Fruit fly (Drosophila melanogaster) whole organism, prepupa: Measurements from ENCODE around the gene X11L.
A peak's percentile ranks its signal among the peaks of the same experiment; 100 is the strongest.

Experiments used
- Blimp-1 ChIP-seq: fragments of 200-800 bp; sonication (Bioruptor generic); optimal IDR thresholded peaks from 3 replicates; lab custom pipeline; 2017; ENCODE audit warnings: missing biosample characterization, missing genetic modification characterization, mild to moderate bottlenecking, moderate library complexity, missing genetic modification reagents
- CG10669 ChIP-seq: fragments of 200-800 bp; sonication (Bioruptor generic); optimal IDR thresholded peaks from 3 replicates; lab custom pipeline; 2018; ENCODE audit warnings: missing biosample characterization, mild to moderate bottlenecking, missing genetic modification characterization, moderate library complexity
- CG11294 ChIP-seq: fragments of 200-800 bp; sonication (Bioruptor generic); IDR thresholded peaks from 2 replicates; pipeline ENCODE4 v1.3.6; 2022; ENCODE audit warnings: missing biosample characterization, missing genetic modification characterization
- CG11902 ChIP-seq: fragments of 200-800 bp; sonication (Bioruptor generic); optimal IDR thresholded peaks from 3 replicates; lab custom pipeline; 2016; ENCODE audit warnings: missing biosample characterization, missing genetic modification characterization
- CG15336 ChIP-seq: fragments of 200-800 bp; sonication (Bioruptor generic); IDR thresholded peaks from 2 replicates; pipeline ENCODE4 v1.3.6; 2022; ENCODE audit warnings: missing biosample characterization, missing genetic modification characterization
- CG16779 ChIP-seq: fragments of 200-800 bp; sonication (Bioruptor generic); optimal IDR thresholded peaks from 3 replicates; lab custom pipeline; 2017; ENCODE audit warnings: missing biosample characterization, mild to moderate bottlenecking, missing genetic modification characterization
- CG3032 ChIP-seq: fragments of 200-800 bp; optimal IDR thresholded peaks from 2 replicates; lab custom pipeline; 2019; ENCODE audit warnings: missing biosample characterization, mild to moderate bottlenecking, missing genetic modification characterization, moderate library complexity
- CG34406 ChIP-seq: fragments of 200-800 bp; sonication (Bioruptor generic); optimal IDR thresholded peaks from 3 replicates; lab custom pipeline; 2016; ENCODE audit warnings: missing biosample characterization, missing genetic modification characterization
- CG3919 ChIP-seq: fragments of 200-800 bp; sonication (Bioruptor generic); optimal IDR thresholded peaks from 3 replicates; lab custom pipeline; 2016; ENCODE audit warnings: missing biosample characterization, missing genetic modification characterization
- CG4318 ChIP-seq: fragments of 200-800 bp; sonication (Bioruptor generic); optimal IDR thresholded peaks from 3 replicates; lab custom pipeline; 2017; ENCODE audit warnings: missing biosample characterization, mild to moderate bottlenecking, missing genetic modification characterization
- CG6163 ChIP-seq: fragments of 200-800 bp; sonication (Bioruptor generic); IDR thresholded peaks from 3 replicates; pipeline ENCODE4 v1.3.6; 2022; ENCODE audit warnings: missing biosample characterization, missing genetic modification characterization
- CG6276 ChIP-seq: fragments of 200-800 bp; sonication (Bioruptor generic); optimal IDR thresholded peaks from 2 replicates; lab custom pipeline; 2017; ENCODE audit warnings: missing biosample characterization, mild to moderate bottlenecking, missing genetic modification characterization
- CG6792 ChIP-seq: fragments of 200-800 bp; sonication (Bioruptor generic); optimal IDR thresholded peaks from 3 replicates; lab custom pipeline; 2016; ENCODE audit warnings: missing biosample characterization, missing genetic modification characterization
- CG6808 ChIP-seq: fragments of 200-800 bp; sonication (Bioruptor generic); optimal IDR thresholded peaks from 3 replicates; lab custom pipeline; 2017; ENCODE audit warnings: missing biosample characterization, missing genetic modification characterization, mild to moderate bottlenecking, moderate library complexity, missing genetic modification reagents
- CG6854 ChIP-seq: fragments of 200-800 bp; sonication (Bioruptor generic); optimal IDR thresholded peaks from 2 replicates; lab custom pipeline; 2017; ENCODE audit warnings: missing biosample characterization, mild to moderate bottlenecking, missing genetic modification characterization
- CG7368 ChIP-seq: fragments of 200-800 bp; sonication (Bioruptor generic); optimal IDR thresholded peaks from 3 replicates; lab custom pipeline; 2016; ENCODE audit warnings: missing biosample characterization, missing genetic modification characterization
- CG8119 ChIP-seq: fragments of 200-800 bp; sonication (Bioruptor generic); IDR thresholded peaks from 3 replicates; pipeline ENCODE4 v1.3.6; 2022; ENCODE audit warnings: missing biosample characterization, missing genetic modification characterization
- CG8319 ChIP-seq: fragments of 200-800 bp; sonication (Bioruptor generic); optimal IDR thresholded peaks from 3 replicates; lab custom pipeline; 2016; ENCODE audit warnings: missing biosample characterization, missing genetic modification characterization
- CG9139 ChIP-seq: fragments of 200-800 bp; sonication (Bioruptor generic); optimal IDR thresholded peaks from 3 replicates; lab custom pipeline; 2017; ENCODE audit warnings: missing biosample characterization, mild to moderate bottlenecking, missing genetic modification characterization
- Eip75B ChIP-seq: fragments of 200-800 bp; sonication (Bioruptor generic); optimal IDR thresholded peaks from 3 replicates; lab custom pipeline; 2016; ENCODE audit warnings: missing biosample characterization, missing genetic modification characterization
- Eip78C ChIP-seq: fragments of 200-800 bp; sonication (Bioruptor generic); peaks from one replicate; lab custom pipeline; 2016; ENCODE audit warnings: missing biosample characterization, missing genetic modification characterization
- Eip93F ChIP-seq: fragments of 200-800 bp; sonication (Bioruptor generic); optimal IDR thresholded peaks from 2 replicates; lab custom pipeline; 2016; ENCODE audit warnings: missing biosample characterization, mild to moderate bottlenecking, missing genetic modification characterization
- Ets21C ChIP-seq: fragments of 200-800 bp; sonication (Bioruptor generic); optimal IDR thresholded peaks from 3 replicates; lab custom pipeline; 2016; ENCODE audit warnings: missing biosample characterization, missing genetic modification characterization
- Ets96B ChIP-seq: fragments of 200-800 bp; optimal IDR thresholded peaks from 2 replicates; lab custom pipeline; 2019; ENCODE audit warnings: missing biosample characterization, mild to moderate bottlenecking, missing genetic modification characterization, moderate library complexity
- Gug ChIP-seq: fragments of 200-800 bp; sonication (Bioruptor generic); IDR thresholded peaks from 2 replicates; pipeline ENCODE4 v1.3.6; 2022; ENCODE audit warnings: missing biosample characterization, missing genetic modification characterization
- Hr38 ChIP-seq: sonication (Bioruptor generic); optimal IDR thresholded peaks from 2 replicates; lab custom pipeline; 2016; ENCODE audit warnings: missing biosample characterization, missing genetic modification characterization
- Hr4 ChIP-seq: fragments of 200-800 bp; sonication (Bioruptor generic); optimal IDR thresholded peaks from 3 replicates; lab custom pipeline; 2016; ENCODE audit warnings: missing biosample characterization, missing genetic modification characterization
- Lpt ChIP-seq: fragments of 200-800 bp; sonication (Bioruptor generic); optimal IDR thresholded peaks from 3 replicates; lab custom pipeline; 2016; ENCODE audit warnings: missing biosample characterization, missing genetic modification characterization
- Met ChIP-seq: fragments of 200-800 bp; sonication (Bioruptor generic); optimal IDR thresholded peaks from 3 replicates; lab custom pipeline; 2016; ENCODE audit warnings: missing biosample characterization, missing genetic modification characterization
- OdsH ChIP-seq: fragments of 200-800 bp; sonication (Bioruptor generic); optimal IDR thresholded peaks from 3 replicates; lab custom pipeline; 2016; ENCODE audit warnings: missing biosample characterization, missing genetic modification characterization
- Smox ChIP-seq: fragments of 200-800 bp; sonication (Bioruptor generic); optimal IDR thresholded peaks from 3 replicates; lab custom pipeline; 2016; ENCODE audit warnings: missing biosample characterization, missing genetic modification characterization
- Sox102F ChIP-seq: fragments of 200-800 bp; sonication (Bioruptor generic); optimal IDR thresholded peaks from 2 replicates; lab custom pipeline; 2016; ENCODE audit warnings: missing biosample characterization, mild to moderate bottlenecking, missing genetic modification characterization
- Sox14 ChIP-seq: fragments of 200-800 bp; sonication (Bioruptor generic); optimal IDR thresholded peaks from 3 replicates; lab custom pipeline; 2016; ENCODE audit warnings: missing biosample characterization, missing genetic modification characterization
- Sox15 ChIP-seq: fragments of 200-800 bp; sonication (Bioruptor generic); optimal IDR thresholded peaks from 3 replicates; lab custom pipeline; 2016; ENCODE audit warnings: missing biosample characterization, missing genetic modification characterization
- achi ChIP-seq: fragments of 200-800 bp; sonication (Bioruptor generic); optimal IDR thresholded peaks from 3 replicates; lab custom pipeline; 2016; ENCODE audit warnings: missing biosample characterization, missing genetic modification characterization
- acj6 ChIP-seq: fragments of 200-800 bp; sonication (Bioruptor generic); optimal IDR thresholded peaks from 3 replicates; lab custom pipeline; 2016; ENCODE audit warnings: missing biosample characterization, missing genetic modification characterization
- dsx ChIP-seq: fragments of 200-800 bp; optimal IDR thresholded peaks from 3 replicates; lab custom pipeline; 2019; ENCODE audit warnings: missing biosample characterization, mild to moderate bottlenecking, missing genetic modification characterization, moderate library complexity; ENCODE audit not compliant: poor library complexity, severe bottlenecking
- eg ChIP-seq: fragments of 200-800 bp; sonication (Bioruptor generic); IDR thresholded peaks from 3 replicates; pipeline ENCODE4 v1.3.6; 2022; ENCODE audit warnings: missing biosample characterization, missing genetic modification characterization
- esn ChIP-seq: fragments of 200-800 bp; sonication (Bioruptor generic); optimal IDR thresholded peaks from 2 replicates; lab custom pipeline; 2016; ENCODE audit warnings: missing biosample characterization, mild to moderate bottlenecking, missing genetic modification characterization, moderate library complexity
- fd85E ChIP-seq: fragments of 200-800 bp; sonication (Bioruptor generic); optimal IDR thresholded peaks from 3 replicates; lab custom pipeline; 2016; ENCODE audit warnings: missing biosample characterization, missing genetic modification characterization
- fkh ChIP-seq: fragments of 200-800 bp; sonication (Bioruptor generic); optimal IDR thresholded peaks from 3 replicates; lab custom pipeline; 2017; ENCODE audit warnings: missing biosample characterization, mild to moderate bottlenecking, missing genetic modification characterization, moderate library complexity
- lz ChIP-seq: fragments of 200-800 bp; sonication (Bioruptor generic); optimal IDR thresholded peaks from 3 replicates; lab custom pipeline; 2016; ENCODE audit warnings: missing biosample characterization, missing genetic modification characterization
- net ChIP-seq: fragments of 200-800 bp; sonication (Bioruptor generic); optimal IDR thresholded peaks from 3 replicates; lab custom pipeline; 2016; ENCODE audit warnings: missing biosample characterization, missing genetic modification characterization
- salr ChIP-seq, 2 experiments: fragments of 200-800 bp; sonication (Bioruptor generic); optimal IDR thresholded peaks; 3 replicates each; lab custom pipeline; 2016 to 2018; ENCODE audit warnings: missing biosample characterization in 2 of 2, missing genetic modification characterization in 2 of 2, mild to moderate bottlenecking in 1 of 2
- ss ChIP-seq, 2 experiments: fragments of 200-800 bp; sonication (Bioruptor generic); optimal IDR thresholded peaks; 2 replicates in 1 of 2; 3 replicates in 1 of 2; lab custom pipeline; 2017 to 2018; ENCODE audit warnings: mild to moderate bottlenecking in 2 of 2, missing biosample characterization in 2 of 2, missing genetic modification characterization in 2 of 2, moderate library complexity in 1 of 2
- svp ChIP-seq: fragments of 200-800 bp; sonication (Bioruptor generic); peaks from one replicate; lab custom pipeline; 2016; ENCODE audit warnings: missing biosample characterization, missing genetic modification characterization
- vri ChIP-seq: fragments of 200-800 bp; sonication (Bioruptor generic); optimal IDR thresholded peaks from 3 replicates; lab custom pipeline; 2016; ENCODE audit warnings: missing biosample characterization, mild to moderate bottlenecking, missing genetic modification characterization

X11L gene

DNA sequence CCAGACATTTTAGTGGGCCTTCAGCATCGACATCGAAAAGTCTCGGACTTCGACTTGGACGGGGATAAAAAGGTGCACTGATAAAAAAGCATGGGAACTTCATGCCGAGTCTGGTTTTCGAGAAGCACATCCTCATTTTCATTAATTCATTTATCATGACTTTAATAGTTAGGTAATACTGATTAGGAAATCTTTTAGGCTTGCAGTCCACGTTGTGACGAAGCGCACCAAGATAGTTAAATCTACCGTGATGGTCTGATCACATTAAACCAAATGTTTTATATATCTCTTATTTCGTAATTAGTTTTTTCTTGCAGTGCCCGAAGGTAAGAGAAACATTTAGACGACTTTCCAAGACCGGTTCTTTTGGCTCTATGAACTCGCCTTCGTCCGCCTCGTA lies 40.7 kb upstream of the X11L start (continued):
- TF ChIP-seq Ets96B (tag; lab: Kevin White, UChicago) (peak; percentile 74), CG11294 (GFP tag; lab: Robert Waterston, UW) (no peak), salr (GFP tag; optimal IDR thresholded peaks at IDR 0.05; lab: Kevin White, UChicago) (peak; percentile 54 to 58), Lpt (GFP tag; lab: Kevin White, UChicago) (peak; percentile 60), CG10669 (peak; percentile 72), Sox15 (GFP tag; lab: Kevin White, UChicago) (no peak), CG11902 (GFP tag; lab: Kevin White, UChicago) (no peak), net (GFP tag; lab: Kevin White, UChicago) (peak; percentile 44), Eip93F (no peak), Hr4 (GFP tag; lab: Kevin White, UChicago) (peak; percentile 37), Eip75B (peak; percentile 59), svp (GFP tag; lab: Kevin White, UChicago) (no peak), Eip78C (peak; percentile 91), CG6276 (GFP tag; lab: Kevin White, UChicago) (peak; percentile 52), achi (GFP tag; lab: Kevin White, UChicago) (peak; percentile 64), CG8119 (GFP tag; lab: Robert Waterston, UW) (peak; percentile 68), CG16779 (tag; lab: Kevin White, UChicago) (peak; percentile 6), OdsH (GFP tag; lab: Kevin White, UChicago) (peak; percentile 39), CG3919 (GFP tag; lab: Kevin White, UChicago) (peak; percentile 57), Ets21C (GFP tag; lab: Kevin White, UChicago) (no peak), CG9139 (GFP tag; lab: Kevin White, UChicago) (peak; percentile 66), esn (GFP tag; lab: Kevin White, UChicago) (peak; percentile 7), CG15336 (GFP tag; lab: Robert Waterston, UW) (peak; percentile 53), CG6854 (no peak), Met (GFP tag; lab: Kevin White, UChicago) (peak; percentile 17), Hr38 (no peak), dsx (GFP tag; lab: Kevin White, UChicago) (peak; percentile 74), acj6 (GFP tag; lab: Kevin White, UChicago) (peak; percentile 50), CG8319 (GFP tag; lab: Kevin White, UChicago) (no peak)

DNA sequence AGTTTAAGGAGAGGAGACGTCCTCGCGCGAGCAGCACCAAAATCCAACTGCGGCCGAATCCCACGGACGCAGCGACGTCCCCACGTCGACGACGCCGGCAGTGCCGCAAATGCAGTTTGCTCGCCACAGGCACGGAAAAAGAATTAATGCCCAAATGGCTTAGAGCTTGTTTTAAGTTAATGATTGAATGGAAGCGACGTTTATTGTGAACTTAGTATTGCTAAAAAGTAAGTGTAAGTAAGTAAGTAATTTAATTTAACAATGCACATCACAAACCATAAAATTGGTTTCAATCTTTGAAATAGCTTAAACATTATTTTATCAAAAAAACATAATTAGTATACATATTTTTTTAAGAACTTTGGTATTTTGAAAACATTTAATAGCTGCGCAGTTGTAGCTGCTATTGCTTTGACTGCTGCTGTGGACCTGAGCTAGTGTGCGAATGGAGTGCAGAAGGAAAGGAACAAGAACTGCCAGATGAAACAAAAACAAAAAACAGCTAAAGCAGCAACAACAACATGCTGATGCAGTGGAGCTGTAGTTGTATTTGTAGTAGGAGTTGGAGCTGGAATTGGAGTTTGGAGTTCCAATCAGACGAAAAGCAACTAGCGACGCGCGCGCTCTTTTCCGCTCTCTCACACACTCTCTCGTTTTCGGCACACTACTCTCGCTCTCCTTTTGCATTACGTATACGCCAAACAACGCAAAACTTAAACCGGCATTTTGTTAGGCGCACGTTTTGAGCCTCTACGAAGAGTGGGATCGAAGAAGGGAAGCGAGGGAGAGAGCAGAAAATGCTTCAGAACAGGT lies 38.1 kb upstream of the X11L start, which contains the start of gene CG43658:
CG43658 (minus strand) TSS at position 51 of the 813 bp plus-strand sequence.
- peak; percentile 83 for TF ChIP-seq Blimp-1 (GFP tag; lab: Kevin White, UChicago)
- peak; percentile 97 for TF ChIP-seq CG6808 (GFP tag; lab: Kevin White, UChicago)
- TF ChIP-seq eg (GFP tag; lab: Robert Waterston, UW): peak; percentile 85
- peak; percentile 87 for TF ChIP-seq Gug (GFP tag; lab: Robert Waterston, UW)
- TF ChIP-seq Sox102F: peak; percentile 89
- peak; percentile 69 to 93 for TF ChIP-seq salr (GFP tag; optimal IDR thresholded peaks at IDR 0.05; lab: Kevin White, UChicago)
- TF ChIP-seq fd85E (GFP tag; lab: Kevin White, UChicago): peak; percentile 84
- peak; percentile 85 for TF ChIP-seq CG7368 (GFP tag; lab: Kevin White, UChicago)
- peak; percentile 89 for TF ChIP-seq CG6854
- peak; percentile 87 for TF ChIP-seq CG8319 (GFP tag; lab: Kevin White, UChicago)
- TF ChIP-seq CG11902 (GFP tag; lab: Kevin White, UChicago): peak; percentile 83
- TF ChIP-seq Hr38: no peak
- TF ChIP-seq Eip78C: peak; percentile 99
- TF ChIP-seq ss (GFP tag; optimal IDR thresholded peaks at IDR 0.05; lab: Kevin White, UChicago): peak; percentile 96 to 97
- peak; percentile 91 for TF ChIP-seq Smox (GFP tag; lab: Kevin White, UChicago)
- TF ChIP-seq lz (GFP tag; lab: Kevin White, UChicago): peak; percentile 89
- TF ChIP-seq CG15336 (GFP tag; lab: Robert Waterston, UW): peak; percentile 94
- peak; percentile 96 for TF ChIP-seq CG3032 (tag; lab: Kevin White, UChicago)
- TF ChIP-seq CG6163: peak; percentile 85
- peak; percentile 94 for TF ChIP-seq CG4318 (GFP tag; lab: Kevin White, UChicago)
- TF ChIP-seq Hr4 (GFP tag; lab: Kevin White, UChicago): peak; percentile 91
- TF ChIP-seq vri (GFP tag; lab: Kevin White, UChicago): peak; percentile 82
- TF ChIP-seq CG10669: peak; percentile 95
- peak; percentile 93 for TF ChIP-seq CG6792 (GFP tag; lab: Kevin White, UChicago)
- TF ChIP-seq CG34406 (GFP tag; lab: Kevin White, UChicago): peak; percentile 91
- peak; percentile 90 for TF ChIP-seq Sox14 (GFP tag; lab: Kevin White, UChicago)
- peak; percentile 90 for TF ChIP-seq Lpt (GFP tag; lab: Kevin White, UChicago)
- peak; percentile 94 for TF ChIP-seq acj6 (GFP tag; lab: Kevin White, UChicago)
- TF ChIP-seq fkh (GFP tag; lab: Kevin White, UChicago): no peak
- peak; percentile 92 for TF ChIP-seq Met (GFP tag; lab: Kevin White, UChicago)
- TF ChIP-seq Eip75B: peak; percentile 93
